Worm (Caenorhabditis elegans): Measurements from ENCODE around the gene C24A8.6.

DNA sequence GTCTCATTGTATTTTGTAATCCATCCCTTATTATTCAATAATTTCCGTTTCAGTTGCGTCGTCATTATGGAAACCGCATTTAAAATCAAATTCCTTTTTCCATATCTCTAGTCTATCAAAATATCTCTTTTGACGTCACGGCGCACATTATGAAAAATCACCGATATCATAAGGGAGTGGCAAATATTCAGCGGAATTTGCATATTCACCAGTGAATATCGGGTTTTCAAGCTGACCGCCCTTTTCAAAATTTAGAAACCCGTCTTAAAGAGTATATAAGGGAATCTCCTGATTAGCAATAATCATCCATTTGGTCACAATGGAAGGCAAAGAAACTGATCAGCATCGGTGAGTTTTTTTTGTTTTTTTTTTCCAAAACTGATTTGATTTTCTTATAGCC is 21.1 kb upstream of the C24A8.6 start, which contains the start of gene col-165:
- TF ChIP-seq dao-5 (tag; optimal IDR thresholded peaks at IDR 0.05) = no peak
- no peak for TF ChIP-seq W03F9.2 (tag; optimal IDR thresholded peaks at IDR 0.05)
- no peak for TF ChIP-seq him-1 (tag; optimal IDR thresholded peaks at IDR 0.05)
